Worm (Caenorhabditis elegans) whole organism, dauer: Measurements from ENCODE around the gene pat-9.
"Not testable (repeated sequence)": the region's sequence is repeated elsewhere in the genome, so short reads cannot be mapped to it uniquely, and the experiment has no call there.

Experiments
- unc-62 ChIP-seq: sonication (generic microtip); optimal IDR thresholded peaks from 2 replicates; lab custom pipeline; 2017; ENCODE audit warnings: missing biosample characterization, missing genetic modification reagents, missing genetic modification characterization

The pat-9 gene

DNA sequence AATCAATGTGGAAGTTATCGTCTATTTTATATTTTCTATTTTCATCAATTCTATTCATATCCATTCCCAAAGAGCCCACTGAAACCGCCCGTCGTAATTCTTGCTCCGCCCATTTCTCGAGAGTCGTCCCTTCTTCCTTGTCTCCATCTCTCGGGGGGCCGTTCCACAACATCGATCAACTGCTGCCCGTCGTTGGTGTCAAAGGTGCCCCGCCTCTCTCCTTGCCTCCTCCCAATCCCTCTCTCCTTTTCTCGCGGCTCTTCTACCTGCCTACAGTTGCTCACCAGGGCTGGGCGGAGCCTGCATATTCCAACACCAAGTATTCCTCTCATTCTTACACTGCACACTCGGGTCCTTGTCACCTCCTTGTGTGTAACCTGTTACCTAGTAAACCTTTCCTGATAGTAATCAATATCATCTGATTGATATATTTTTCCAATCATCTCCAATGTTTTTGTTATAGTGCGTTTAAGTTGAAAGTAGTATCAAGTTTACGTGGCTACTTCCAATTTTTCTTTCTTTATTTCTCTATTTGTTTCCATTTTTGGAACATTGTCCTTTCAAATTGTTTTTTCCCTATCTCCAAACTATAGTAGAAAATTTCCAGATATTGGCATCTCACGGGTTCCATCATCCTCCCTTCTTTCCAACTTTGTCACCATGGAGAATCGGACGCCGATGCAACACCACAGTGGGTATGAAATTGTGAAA is at the start of gene pat-9:
Gene pat-9 (plus strand): TSS at position 661 of the 711 bp plus-strand sequence.
- TF ChIP-seq unc-62 (GFP tag; lab: Kevin White, UChicago): no peak

DNA sequence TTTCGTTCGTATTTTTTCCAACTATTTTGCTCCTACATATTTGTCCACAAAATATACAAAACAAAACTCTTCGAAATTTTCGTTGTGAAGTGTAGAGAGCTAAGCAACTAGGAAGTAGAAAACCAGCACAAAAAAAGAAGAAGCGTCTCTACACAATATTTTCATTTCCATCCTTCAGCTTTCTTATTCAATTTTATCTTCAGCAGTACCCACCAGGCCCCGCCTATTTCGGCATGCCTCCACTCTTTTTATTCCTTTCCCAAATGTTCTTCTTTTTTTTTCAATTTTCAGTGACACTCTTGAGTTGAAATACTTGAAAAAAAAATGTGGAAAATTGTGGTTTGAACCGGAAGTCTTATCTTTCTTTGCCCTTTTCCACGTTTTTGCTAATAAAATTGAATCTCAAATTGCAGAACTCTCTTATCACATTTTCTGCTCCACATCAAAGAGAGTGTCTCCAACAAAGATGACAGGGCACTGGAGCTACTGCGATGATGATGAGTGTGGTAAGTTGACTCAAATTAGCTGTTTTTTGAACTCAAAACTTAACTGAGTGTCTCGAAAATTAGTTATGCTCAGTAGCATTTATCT is 49.5 kb upstream of the pat-9 start, which contains the start of gene cah-3:
Gene cah-3 (plus strand): TSS at position 414 of the 591 bp plus-strand sequence.
- TF ChIP-seq unc-62 (GFP tag; lab: Kevin White, UChicago): no peak

DNA sequence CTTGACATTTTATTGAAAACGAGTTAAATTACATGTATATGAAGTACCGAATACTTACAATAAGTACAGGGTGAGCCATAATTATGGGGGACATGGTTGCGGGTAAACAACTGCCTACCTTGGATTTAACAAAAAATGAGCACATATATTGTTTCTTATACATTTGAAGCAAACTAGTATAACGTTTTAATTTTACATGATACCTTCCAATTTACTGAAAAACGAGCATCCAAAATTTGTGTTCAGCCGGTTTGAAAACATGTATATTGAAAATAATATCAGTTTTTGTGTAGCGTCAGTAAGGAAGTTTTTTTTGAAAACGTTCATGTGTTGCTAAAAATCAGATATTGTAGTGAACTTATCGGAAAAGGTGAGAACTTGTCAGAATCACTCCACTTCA is 45.9 kb upstream of the pat-9 start:
- no peak for TF ChIP-seq unc-62 (GFP tag; lab: Kevin White, UChicago)

DNA sequence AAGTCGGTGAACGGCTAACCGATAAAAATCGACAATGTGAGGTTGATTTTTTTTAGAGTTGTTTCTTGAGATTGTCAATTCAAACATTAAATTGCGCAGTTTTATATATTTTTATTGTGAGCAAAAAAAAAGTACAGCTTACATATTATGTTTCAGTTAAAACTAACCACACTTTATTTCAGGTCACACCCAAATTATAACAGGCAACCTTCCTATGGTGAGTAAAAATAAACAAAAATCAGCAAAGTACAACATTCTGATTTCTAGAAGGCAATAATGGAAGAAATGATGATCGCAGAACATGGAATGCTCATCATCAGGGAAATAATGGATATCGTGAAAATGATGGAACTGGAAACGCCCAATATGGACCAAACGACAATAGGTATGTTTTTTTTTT is 42.1 kb upstream of the pat-9 start, which contains the start of gene K05G3.2:
Gene K05G3.2 (plus strand): TSS at position 301 of the 400 bp plus-strand sequence.
- TF ChIP-seq unc-62 (GFP tag; lab: Kevin White, UChicago): no peak

DNA sequence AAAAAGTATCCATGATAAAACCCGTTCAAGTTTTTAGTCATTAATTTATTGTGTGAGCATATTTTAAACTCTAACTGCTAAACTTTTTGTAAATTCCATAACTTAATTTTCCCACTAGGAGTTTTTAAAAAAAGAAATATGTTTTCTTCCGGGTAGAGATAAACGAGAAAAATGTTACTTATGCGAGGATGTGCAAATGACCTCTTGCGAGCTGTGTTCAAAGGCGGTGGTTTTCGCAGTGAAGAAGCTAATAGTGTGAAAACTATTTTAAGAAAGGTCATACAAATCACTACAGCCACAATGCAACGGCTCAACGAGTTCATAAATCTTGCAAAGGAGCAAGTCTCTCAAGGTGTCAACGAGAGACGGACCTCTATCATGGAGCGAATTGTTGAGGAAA is 35.7 kb upstream of the pat-9 start, which contains the start of gene K05G3.1:
Gene K05G3.1 (plus strand): TSS at position 301 of the 400 bp plus-strand sequence.
- TF ChIP-seq unc-62 (GFP tag; lab: Kevin White, UChicago): no peak

DNA sequence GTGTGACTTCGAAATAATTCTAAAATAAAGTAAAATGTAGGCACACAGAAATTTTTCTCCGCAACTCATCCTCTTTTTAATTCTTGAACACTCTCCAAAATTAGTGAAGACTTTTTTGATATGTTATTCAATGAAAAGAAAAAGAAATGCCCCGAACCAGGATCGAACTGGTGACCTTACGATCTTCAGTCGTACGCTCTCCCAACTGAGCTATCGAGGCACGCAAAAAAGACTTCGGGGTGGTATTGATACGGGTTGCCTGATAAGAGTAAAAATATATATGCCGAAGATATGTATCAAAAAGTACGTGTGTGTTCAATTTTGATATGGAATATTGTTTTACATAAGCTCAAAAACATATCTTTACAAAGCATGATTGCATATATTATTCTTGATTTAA is 33.7 kb upstream of the pat-9 start:
- no peak for TF ChIP-seq unc-62 (GFP tag; lab: Kevin White, UChicago)

DNA sequence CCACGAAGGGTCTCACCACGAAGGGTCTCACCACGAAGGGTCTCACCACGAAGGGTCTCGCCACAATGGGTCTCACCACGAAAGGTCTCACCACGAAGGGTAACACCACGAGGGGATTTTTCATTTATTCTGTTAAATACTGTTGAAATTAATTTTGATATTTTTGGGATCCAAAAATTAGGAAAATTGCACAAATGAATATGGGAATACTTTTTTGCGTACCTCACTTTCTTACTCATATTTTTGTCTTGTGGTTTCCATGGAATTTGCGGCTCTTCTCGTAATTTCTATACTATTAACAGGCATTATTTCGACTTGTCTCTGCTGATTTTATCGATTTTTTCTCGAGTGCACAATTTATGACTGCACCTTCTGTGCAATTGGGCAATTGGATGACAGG is 31.3 kb upstream of the pat-9 start, which contains the start of gene T25D1.3:
Gene T25D1.3 (plus strand): TSS at position 301 of the 400 bp plus-strand sequence.
- TF ChIP-seq unc-62 (GFP tag; lab: Kevin White, UChicago): no peak

DNA sequence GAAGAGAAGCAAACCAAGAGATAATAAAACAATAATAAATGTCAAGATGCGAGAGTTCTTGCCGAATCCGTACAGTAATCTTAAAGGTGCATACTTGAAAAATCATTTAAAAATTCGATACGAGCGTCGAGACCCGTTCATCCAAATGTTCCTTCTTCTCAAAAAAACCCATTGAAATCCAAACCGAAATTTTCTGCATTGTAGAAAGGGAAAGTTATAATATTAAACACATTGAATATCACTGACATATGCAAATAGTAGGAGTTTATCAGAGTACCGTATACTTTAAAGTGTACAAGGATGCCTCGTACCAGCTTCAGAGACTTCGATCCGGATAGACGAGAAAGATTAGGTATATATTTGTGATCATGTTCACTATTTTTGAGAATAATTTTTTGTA is 21.4 kb upstream of the pat-9 start, which contains the start of gene T25D1.2:
Gene T25D1.2 (plus strand): TSS at position 301 of the 400 bp plus-strand sequence.
- not testable (repeated sequence) for TF ChIP-seq unc-62 (GFP tag; lab: Kevin White, UChicago)

DNA sequence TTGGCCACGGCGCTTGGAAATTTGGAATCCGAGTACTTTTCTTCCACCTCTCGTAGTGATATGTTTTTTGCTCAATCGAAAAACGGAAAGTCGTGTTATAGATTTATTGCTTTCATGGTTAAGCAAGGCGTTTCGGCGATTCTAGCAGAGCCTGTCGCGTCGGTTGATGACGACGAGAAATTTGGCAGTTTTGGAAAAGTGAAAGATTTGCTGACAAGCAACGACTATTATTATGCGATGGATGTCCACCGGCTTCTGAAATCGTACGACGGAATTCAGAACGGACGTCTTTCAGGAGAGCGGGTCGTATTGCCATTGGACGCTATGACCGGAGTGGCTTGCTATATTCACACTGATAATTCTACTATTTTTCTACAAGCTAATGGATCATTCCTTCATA is 17.9 kb upstream of the pat-9 start:
- no peak for TF ChIP-seq unc-62 (GFP tag; lab: Kevin White, UChicago)

DNA sequence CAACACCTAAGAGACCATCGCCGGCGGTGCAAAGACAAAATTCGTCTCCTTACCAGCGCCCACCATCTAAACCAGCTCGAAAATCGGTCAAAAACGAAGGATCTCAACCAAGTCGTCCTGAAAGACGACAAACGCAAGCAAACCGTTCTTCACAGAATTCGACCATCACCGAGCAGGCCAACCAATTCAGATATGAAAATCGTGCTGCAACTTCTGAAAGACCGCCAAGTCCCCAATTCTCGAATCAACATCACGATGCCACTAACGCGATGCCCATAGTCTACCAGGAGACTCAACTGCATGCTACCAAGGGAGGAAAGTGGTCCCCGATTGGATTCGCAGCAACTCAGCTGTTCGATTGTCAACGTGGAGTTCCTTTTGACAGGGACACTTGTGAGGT is 17.2 kb upstream of the pat-9 start, which contains the start of gene T25D1.1:
Gene T25D1.1 (plus strand): TSS at position 301 of the 400 bp plus-strand sequence.
- no peak for TF ChIP-seq unc-62 (GFP tag; lab: Kevin White, UChicago)

DNA sequence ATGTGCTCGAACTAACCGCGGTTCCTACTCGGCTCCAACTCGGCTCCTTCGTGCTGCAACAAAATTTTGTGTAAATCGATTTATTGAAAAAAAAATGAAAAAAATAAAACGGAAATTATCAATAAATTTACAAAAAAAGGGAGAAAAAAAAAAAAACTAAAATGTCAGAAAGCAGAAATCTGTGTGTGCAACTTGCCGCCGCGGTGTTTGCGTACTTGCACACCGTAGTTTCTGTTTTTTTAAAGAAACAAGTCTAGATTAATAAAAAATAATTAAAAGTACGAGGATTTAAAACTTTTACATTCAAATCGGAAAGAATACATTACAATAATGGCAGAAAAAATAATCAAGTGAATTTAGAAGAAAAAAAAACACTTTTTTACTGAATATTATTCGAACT is 15.0 kb upstream of the pat-9 start:
- TF ChIP-seq unc-62 (GFP tag; lab: Kevin White, UChicago): no peak

DNA sequence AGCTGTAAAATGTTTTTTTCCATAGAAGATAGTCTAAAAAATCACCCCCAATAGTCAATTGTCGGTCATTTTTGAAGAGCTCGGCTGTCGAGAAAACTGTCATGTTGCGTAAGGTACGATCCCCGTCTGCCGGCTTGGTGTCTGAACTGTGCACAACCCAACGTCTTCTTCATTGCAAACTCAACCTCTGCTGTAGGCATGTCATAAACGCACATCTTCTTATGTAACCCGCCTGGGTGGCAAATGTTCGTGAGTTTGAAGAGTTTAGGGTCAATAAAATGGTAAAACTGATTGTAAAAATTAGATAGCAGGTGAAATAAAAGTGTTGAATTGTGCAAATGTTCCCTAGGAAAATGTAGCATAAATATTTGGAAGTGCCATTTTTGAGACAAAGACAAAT is 12.4 kb upstream of the pat-9 start:
- TF ChIP-seq unc-62 (GFP tag; lab: Kevin White, UChicago): no peak

DNA sequence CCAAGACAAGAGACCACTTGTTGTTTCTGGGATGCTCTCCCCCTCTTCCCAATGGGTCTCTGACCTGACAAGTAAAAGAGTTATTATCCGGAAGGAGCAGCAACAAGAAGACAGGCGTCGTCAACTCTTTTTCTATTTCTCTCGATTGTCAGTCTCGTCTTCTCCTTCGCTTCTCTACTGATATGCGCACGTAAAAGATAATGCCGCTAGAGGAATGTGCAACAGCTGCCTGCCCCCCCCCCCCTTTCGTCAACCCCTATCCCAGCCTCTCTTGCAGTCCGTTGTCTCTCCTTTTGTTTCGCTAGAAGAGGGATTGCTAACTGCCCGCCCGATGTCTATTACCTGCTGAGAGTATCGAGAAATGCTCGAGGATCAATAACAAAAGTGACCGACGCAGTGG is 11.1 kb upstream of the pat-9 start:
- no peak for TF ChIP-seq unc-62 (GFP tag; lab: Kevin White, UChicago)

DNA sequence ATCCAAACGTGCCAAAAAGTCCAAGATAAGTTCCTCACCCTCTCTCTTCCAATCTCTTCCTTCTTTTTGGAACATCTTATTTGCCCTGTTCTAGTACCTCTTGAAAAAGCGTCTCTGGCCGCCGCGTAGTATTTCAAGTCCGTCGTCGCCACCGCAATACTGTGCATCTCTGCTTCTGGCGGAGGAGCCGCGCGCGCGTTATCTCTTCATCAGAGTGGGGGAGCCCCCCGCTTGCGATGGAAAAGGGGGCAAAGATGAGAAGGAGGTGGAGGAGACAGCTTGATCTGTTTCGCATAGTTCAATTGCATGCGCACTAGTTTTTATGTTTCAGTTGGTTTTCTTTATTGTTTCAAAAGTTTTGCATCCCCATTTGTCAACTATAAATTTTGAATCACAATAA is 8.9 kb upstream of the pat-9 start:
- TF ChIP-seq unc-62 (GFP tag; lab: Kevin White, UChicago): no peak

DNA sequence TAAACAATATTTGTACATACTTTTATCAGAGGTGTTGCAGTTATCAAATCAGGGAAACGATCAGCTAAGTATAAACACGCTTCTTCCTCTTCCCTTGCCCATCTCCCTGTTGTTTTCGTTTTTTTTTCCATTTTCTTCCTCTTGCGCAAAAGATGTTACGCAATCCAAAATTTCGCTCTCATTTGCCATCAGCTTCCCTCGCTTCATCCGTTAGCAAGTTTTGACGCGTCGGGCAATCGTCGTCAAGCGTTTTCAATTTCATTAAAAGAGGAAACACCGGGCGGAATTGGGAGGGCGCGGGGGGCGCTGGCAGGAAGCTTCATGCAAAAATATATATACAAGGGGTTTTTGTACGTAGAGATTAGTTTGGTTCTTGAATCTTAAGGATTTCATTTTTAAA is 6.8 kb upstream of the pat-9 start:
- no peak for TF ChIP-seq unc-62 (GFP tag; lab: Kevin White, UChicago)

DNA sequence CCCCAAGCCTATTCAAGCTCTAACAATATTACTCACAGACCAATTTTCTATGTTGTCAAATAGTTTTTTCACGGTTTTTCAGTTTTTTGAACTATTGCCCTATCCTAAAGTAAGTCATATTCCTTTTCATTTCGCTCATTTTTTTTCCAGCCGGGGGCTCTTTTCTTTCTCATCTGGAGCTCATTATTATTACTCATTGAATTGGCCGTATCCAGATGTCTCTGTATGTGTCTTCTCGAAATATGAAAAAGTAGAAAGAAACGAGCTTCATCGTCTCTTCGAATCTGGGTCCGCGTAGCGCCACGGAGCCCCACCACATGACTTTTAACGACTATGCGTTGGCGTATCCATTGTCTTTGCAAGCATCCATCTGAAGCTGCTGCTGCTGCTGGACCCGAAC is 6.2 kb upstream of the pat-9 start:
- TF ChIP-seq unc-62 (GFP tag; lab: Kevin White, UChicago): no peak

DNA sequence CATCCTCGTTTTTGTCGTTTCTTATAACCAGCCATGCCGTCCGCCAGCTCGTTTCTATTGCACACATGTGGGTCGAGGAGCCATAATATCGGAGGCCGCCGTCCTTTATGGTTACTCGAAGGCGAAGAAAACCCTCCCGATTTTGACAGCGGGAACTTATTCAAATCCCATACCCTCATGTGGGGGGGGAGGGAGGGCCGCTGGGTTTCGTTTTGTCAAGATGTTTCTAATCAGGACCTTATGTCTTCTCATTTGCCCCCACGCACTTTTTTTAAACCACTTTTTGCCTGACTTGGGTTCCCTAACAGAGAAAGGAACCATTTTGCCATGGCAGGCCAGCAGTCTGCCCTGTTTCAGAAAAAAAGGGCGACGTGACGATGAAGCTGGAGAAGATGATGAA is 4.2 kb upstream of the pat-9 start:
- no peak for TF ChIP-seq unc-62 (GFP tag; lab: Kevin White, UChicago)
